Worm (Caenorhabditis elegans) whole organism, midembryonic: ENCODE data around the gene cyp-33A1.

ENCODE experiments used
- cog-1 ChIP-seq: sonication (generic microtip); optimal IDR thresholded peaks from 2 replicates; lab custom pipeline; 2016; ENCODE audit warnings: missing genetic modification characterization, missing compliant biosample characterization
- flt-1 ChIP-seq: fragments of 200-800 bp; sonication (Bioruptor generic); IDR thresholded peaks from 2 replicates; pipeline ENCODE4 v1.3.6; 2022; ENCODE audit warnings: missing genetic modification characterization, missing compliant biosample characterization
- klf-2 ChIP-seq: fragments of 200-800 bp; sonication (Bioruptor generic); conservative IDR thresholded peaks from 2 replicates; pipeline ENCODE4 v1.3.6; 2022; ENCODE audit warnings: missing genetic modification reagents, missing genetic modification characterization, missing compliant biosample characterization
- med-1 ChIP-seq: sonication (generic microtip); optimal IDR thresholded peaks from 2 replicates; lab custom pipeline; 2017; ENCODE audit warnings: missing genetic modification characterization, mild to moderate bottlenecking, missing compliant biosample characterization, antibody characterized with exemption, missing genetic modification reagents; ENCODE audit not compliant: insufficient read depth
- ref-1 ChIP-seq: fragments of 200-800 bp; sonication (Bioruptor generic); conservative IDR thresholded peaks from 2 replicates; pipeline ENCODE4 v1.3.6; 2022; ENCODE audit warnings: missing genetic modification reagents, missing genetic modification characterization, missing compliant biosample characterization
- tab-1 ChIP-seq: fragments of 200-800 bp; sonication (Bioruptor generic); IDR thresholded peaks from 2 replicates; pipeline ENCODE4 v1.3.6; 2022; ENCODE audit warnings: missing genetic modification characterization, missing compliant biosample characterization
- ztf-23 ChIP-seq: fragments of 200-800 bp; sonication (Bioruptor generic); IDR thresholded peaks from 2 replicates; pipeline ENCODE4 v1.3.6; 2022; ENCODE audit warnings: missing genetic modification reagents, missing genetic modification characterization, missing compliant biosample characterization
- ztf-29 ChIP-seq: fragments of 200-800 bp; sonication (Bioruptor generic); IDR thresholded peaks from 2 replicates; pipeline ENCODE4 v1.3.6; 2022; ENCODE audit warnings: missing genetic modification reagents, missing genetic modification characterization, missing compliant biosample characterization

- no peak for TF ChIP-seq ref-1 (GFP tag; lab: Robert Waterston, UW)
- no peak for TF ChIP-seq flt-1 (GFP tag; lab: Robert Waterston, UW)
- TF ChIP-seq ztf-23 (GFP tag; lab: Robert Waterston, UW) = no peak
- TF ChIP-seq tab-1 (GFP tag; lab: Robert Waterston, UW) = no peak
- no peak for TF ChIP-seq med-1
- TF ChIP-seq cog-1 (tag; lab: Kevin White, UChicago) = no peak
- TF ChIP-seq klf-2 = no peak
- no peak for TF ChIP-seq ztf-29 (GFP tag; lab: Robert Waterston, UW)
Observed at ce11 chrV:7639356-7639755, 41.9 kb downstream of the cyp-33A1 start.
